Fruit fly (Drosophila melanogaster) whole organism, wandering third instar larva: ENCODE data around the gene CG11162.

Experiments used
- CG9705 ChIP-seq: fragments of 200-800 bp; sonication (Bioruptor generic); optimal IDR thresholded peaks from 2 replicates; lab custom pipeline; 2018; ENCODE audit warnings: missing biosample characterization, mild to moderate bottlenecking, missing genetic modification characterization
- Dfd ChIP-seq: fragments of >200 bp; optimal IDR thresholded peaks from 2 replicates; lab custom pipeline; 2017; ENCODE audit warnings: missing biosample characterization, missing genetic modification characterization
- Dif ChIP-seq: fragments of 200-275, 200-300 bp; sonication (Bioruptor generic); optimal IDR thresholded peaks from 2 replicates; lab custom pipeline; 2018; ENCODE audit warnings: missing biosample characterization, missing genetic modification characterization; ENCODE audit not compliant: partially characterized antibody
- GATAd ChIP-seq: sonication (Bioruptor generic); optimal IDR thresholded peaks from 2 replicates; lab custom pipeline; 2016; ENCODE audit warnings: missing biosample characterization, missing genetic modification characterization
- HLH106 ChIP-seq: fragments of 200-800 bp; optimal IDR thresholded peaks from 3 replicates; lab custom pipeline; 2019; ENCODE audit warnings: missing biosample characterization, mild to moderate bottlenecking, missing genetic modification characterization, moderate library complexity
- foxo ChIP-seq, 2 experiments: fragments of 200-800 bp; sonication (Bioruptor generic); optimal IDR thresholded peaks; 2 replicates in 1 of 2; 3 replicates in 1 of 2; lab custom pipeline; 2016 to 2017; ENCODE audit warnings: missing biosample characterization in 2 of 2, missing genetic modification characterization in 2 of 2
- fru ChIP-seq: fragments of 200-800 bp; sonication (Bioruptor generic); optimal IDR thresholded peaks from 3 replicates; lab custom pipeline; 2016; ENCODE audit warnings: missing biosample characterization, mild to moderate bottlenecking, missing genetic modification characterization
- h ChIP-seq: fragments of 200-800 bp; sonication (Bioruptor generic); optimal IDR thresholded peaks from 3 replicates; lab custom pipeline; 2016; ENCODE audit warnings: missing biosample characterization, mild to moderate bottlenecking, missing genetic modification characterization
- jim ChIP-seq: fragments of 175-275, 200-325 bp; sonication (Bioruptor generic); optimal IDR thresholded peaks from 2 replicates; lab custom pipeline; 2016; ENCODE audit warnings: missing biosample characterization, mild to moderate bottlenecking, missing genetic modification characterization
- lola ChIP-seq: fragments of >200 bp; optimal IDR thresholded peaks from 2 replicates; lab custom pipeline; 2017; ENCODE audit warnings: missing biosample characterization, missing genetic modification characterization
- psq ChIP-seq: fragments of 200-800 bp; sonication (Bioruptor generic); optimal IDR thresholded peaks from 3 replicates; lab custom pipeline; 2017; ENCODE audit warnings: missing biosample characterization, mild to moderate bottlenecking, missing genetic modification characterization, moderate library complexity
- rgr ChIP-seq: fragments of 200-800 bp; sonication (Bioruptor generic); optimal IDR thresholded peaks from 3 replicates; lab custom pipeline; 2016; ENCODE audit warnings: missing biosample characterization, mild to moderate bottlenecking, missing genetic modification characterization

dm6 chrX:13676458-13676944 is at the start of gene CG11162:
- TF ChIP-seq fru (GFP tag; lab: Kevin White, UChicago) (peak; percentile 66), jim (GFP tag; lab: Kevin White, UChicago) (no peak), lola (GFP tag; lab: Kevin White, UChicago) (no peak), Dfd (GFP tag; lab: Kevin White, UChicago) (no peak), Dif (no peak), psq (no peak), HLH106 (tag; lab: Kevin White, UChicago) (peak; percentile 33), foxo (GFP tag; optimal IDR thresholded peaks at IDR 0.05; lab: Kevin White, UChicago) (peak in 1 of 2 experiments; percentile 65), rgr (peak; percentile 54), h (GFP tag; lab: Kevin White, UChicago) (peak; percentile 59), CG9705 (no peak), GATAd (GFP tag; lab: Kevin White, UChicago) (no peak)
